Worm (Caenorhabditis elegans): ENCODE results near the gene Y7A5A.8.

Y7A5A.8 gene

ce11 chrX:15773262-15773908 lies 48.9 kb upstream of the Y7A5A.8 start, which contains the start of gene Y7A5A.13 (continued):
- TF ChIP-seq tra-1 (GFP tag; IDR thresholded peaks at IDR 0.05): peak; percentile 75
- TF ChIP-seq lin-29 (GFP tag; IDR thresholded peaks at IDR 0.05): no peak
- no peak for TF ChIP-seq madf-5 (GFP tag; IDR thresholded peaks at IDR 0.05)
- TF ChIP-seq nhr-76 (tag; optimal IDR thresholded peaks at IDR 0.05): no peak
- TF ChIP-seq lin-15B (tag; optimal IDR thresholded peaks at IDR 0.05): no peak
- peak; percentile 51 for TF ChIP-seq arid-1 (GFP tag; conservative IDR thresholded peaks at IDR 0.05)
- TF ChIP-seq F10B5.3 (tag; optimal IDR thresholded peaks at IDR 0.05): no peak
- peak; percentile 58; the same call in 1 of the 2 replicates for TF ChIP-seq ctbp-1 (GFP tag; IDR thresholded peaks at IDR 0.05)
- TF ChIP-seq lin-38 (GFP tag; IDR thresholded peaks at IDR 0.05): peak; percentile 68
- no peak for TF ChIP-seq mdl-1 (tag; optimal IDR thresholded peaks at IDR 0.05)
- no peak for TF ChIP-seq pqm-1 (tag; optimal IDR thresholded peaks at IDR 0.05)
- peak; percentile 51 for TF ChIP-seq nhr-48 (tag; optimal IDR thresholded peaks at IDR 0.05)
- TF ChIP-seq unc-39 (tag; optimal IDR thresholded peaks at IDR 0.05): no peak
- TF ChIP-seq R02D3.7 (tag; optimal IDR thresholded peaks at IDR 0.05): no peak
- TF ChIP-seq pha-4 (GFP tag; IDR thresholded peaks at IDR 0.05): peak; percentile 62; the same call in 1 of the 2 replicates
- no peak for TF ChIP-seq pha-4 (tag; optimal IDR thresholded peaks at IDR 0.05)
- peak; percentile 35 for TF ChIP-seq spr-1 (tag; optimal IDR thresholded peaks at IDR 0.05)
- 0 out of 2 replicates have a peak, but pooled peaks have one; percentile 52 for TF ChIP-seq ceh-20 (GFP tag; IDR thresholded peaks at IDR 0.05)
- no peak for TF ChIP-seq ZK337.2 (GFP tag; IDR thresholded peaks at IDR 0.05)
- no peak for TF ChIP-seq ceh-28 (tag; optimal IDR thresholded peaks at IDR 0.05)
- TF ChIP-seq egl-27 (tag; optimal IDR thresholded peaks at IDR 0.05): no peak
- TF ChIP-seq nhr-11 (tag; optimal IDR thresholded peaks at IDR 0.05): no peak
- peak; percentile 61 for TF ChIP-seq nhr-102 (tag; optimal IDR thresholded peaks at IDR 0.05)
- TF ChIP-seq lsy-2 (tag; optimal IDR thresholded peaks at IDR 0.05): no peak
- no peak for TF ChIP-seq zag-1 (tag; optimal IDR thresholded peaks at IDR 0.05)
- TF ChIP-seq nhr-42 (GFP tag; IDR thresholded peaks at IDR 0.05): no peak
- TF ChIP-seq nhr-10 (tag; optimal IDR thresholded peaks at IDR 0.05): no peak
- no peak for TF ChIP-seq skn-1 (tag; optimal IDR thresholded peaks at IDR 0.05)
- no peak for TF ChIP-seq zfp-2 (tag; optimal IDR thresholded peaks at IDR 0.05)
- TF ChIP-seq daf-12 (tag; optimal IDR thresholded peaks at IDR 0.05): no peak
- peak; percentile 91 for TF ChIP-seq aha-1 (tag)
- no peak for TF ChIP-seq nhr-6 (tag; optimal IDR thresholded peaks at IDR 0.05)
- no peak for TF ChIP-seq cey-2 (tag; optimal IDR thresholded peaks at IDR 0.05; ENCODE audit: borderline replicate concordance, insufficient read depth)
- no peak for TF ChIP-seq Y75B8A.6 (GFP tag; IDR thresholded peaks at IDR 0.05)
- TF ChIP-seq dmd-9 (GFP tag; IDR thresholded peaks at IDR 0.05): peak; percentile 54; the same call in 1 of the 2 replicates
- TF ChIP-seq madf-9 (GFP tag; conservative IDR thresholded peaks at IDR 0.05): no peak; the same call in 1 of the 2 replicates
- TF ChIP-seq ama-1 (optimal IDR thresholded peaks at IDR 0.05): no peak
- no peak for TF ChIP-seq nhr-77 (tag; optimal IDR thresholded peaks at IDR 0.05)
- peak; percentile 61; the same call in 1 of the 2 replicates for TF ChIP-seq F44E2.7 (GFP tag; IDR thresholded peaks at IDR 0.05)
- no peak for TF ChIP-seq mxl-2 (GFP tag; conservative IDR thresholded peaks at IDR 0.05)
- no peak for TF ChIP-seq tag-97 (GFP tag; IDR thresholded peaks at IDR 0.05)
- TF ChIP-seq F49E8.2 (tag; optimal IDR thresholded peaks at IDR 0.05; ENCODE audit: borderline replicate concordance): no peak
- TF ChIP-seq Y105C5A.15 (GFP tag; IDR thresholded peaks at IDR 0.05): no peak
- no peak for TF ChIP-seq rbr-2 (tag; optimal IDR thresholded peaks at IDR 0.05)
- no peak for TF ChIP-seq Y5F2A.4 (GFP tag; optimal IDR thresholded peaks at IDR 0.05)
- no peak for TF ChIP-seq dpl-1 (GFP tag; optimal IDR thresholded peaks at IDR 0.05)
- TF ChIP-seq set-16 (GFP tag; IDR thresholded peaks at IDR 0.05): no peak
- no peak for TF ChIP-seq nhr-41 (GFP tag; IDR thresholded peaks at IDR 0.05)
- no peak for TF ChIP-seq nhr-237 (tag; optimal IDR thresholded peaks at IDR 0.05)
- no peak for TF ChIP-seq ceh-32 (tag; optimal IDR thresholded peaks at IDR 0.05; ENCODE audit: poor library complexity)
- TF ChIP-seq ceh-82 (tag; optimal IDR thresholded peaks at IDR 0.05): no peak
